Worm (Caenorhabditis elegans): ENCODE measurements around the gene pph-2.
A peak's percentile ranks its signal among the peaks of the same experiment; 100 is the strongest.

pph-2 gene

ce11 chrIV:11917886-11918285, 40.3 kb upstream of the pph-2 start (continued):
- TF ChIP-seq duxl-1 (tag; optimal IDR thresholded peaks at IDR 0.05; ENCODE audit: poor library complexity) (no peak), T20F7.1 (GFP tag; optimal IDR thresholded peaks at IDR 0.05) (peak; percentile 12), hlh-30 (tag; optimal IDR thresholded peaks at IDR 0.05; ENCODE audit: insufficient read depth) (no peak), jun-1 (tag; optimal IDR thresholded peaks at IDR 0.05) (no peak), F37D6.2 (tag; optimal IDR thresholded peaks at IDR 0.05) (no peak), dve-1 (tag; optimal IDR thresholded peaks at IDR 0.05; ENCODE audit: insufficient read depth) (peak; percentile 72), mep-1 (tag; optimal IDR thresholded peaks at IDR 0.05) (peak; percentile 22), lin-29 (GFP tag; IDR thresholded peaks at IDR 0.05) (no peak), dmd-6 (GFP tag; IDR thresholded peaks at IDR 0.05) (peak; percentile 67), hlh-11 (tag; optimal IDR thresholded peaks at IDR 0.05) (peak; percentile 38), ctbp-1 (GFP tag; IDR thresholded peaks at IDR 0.05) (no peak), ZK546.5 (tag; optimal IDR thresholded peaks at IDR 0.05) (no peak), fos-1 (tag; optimal IDR thresholded peaks at IDR 0.05) (no peak), zip-2 (tag; optimal IDR thresholded peaks at IDR 0.05) (no peak), pqm-1 (tag; optimal IDR thresholded peaks at IDR 0.05) (peak; percentile 71), nhr-6 (tag; optimal IDR thresholded peaks at IDR 0.05) (no peak), ceh-62 (tag; optimal IDR thresholded peaks at IDR 0.05) (no peak), tag-97 (GFP tag; IDR thresholded peaks at IDR 0.05) (no peak), dmd-8 (GFP tag; IDR thresholded peaks at IDR 0.05) (no peak)

ce11 chrIV:11916907-11917306, 39.3 kb upstream of the pph-2 start, which contains the start of gene ZK822.10:
TSS of gene ZK822.10 (plus strand) at chrIV:11917137.
- no peak for TF ChIP-seq tag-97 (GFP tag; IDR thresholded peaks at IDR 0.05)
- peak; percentile 71 for TF ChIP-seq hlh-11 (tag; optimal IDR thresholded peaks at IDR 0.05)
- TF ChIP-seq ztf-7 (tag; optimal IDR thresholded peaks at IDR 0.05), result no peak
- peak; percentile 65 for TF ChIP-seq mdt-29 (GFP tag; IDR thresholded peaks at IDR 0.05)
- TF ChIP-seq aha-1 (tag), result peak; percentile 65
- peak; percentile 86 for TF ChIP-seq nhr-28 (tag; optimal IDR thresholded peaks at IDR 0.05)
- peak; percentile 7 for TF ChIP-seq dpl-1 (GFP tag; optimal IDR thresholded peaks at IDR 0.05)
- TF ChIP-seq hmg-1.1 (GFP tag; IDR thresholded peaks at IDR 0.05), result no peak
- peak; percentile 72 for TF ChIP-seq dmd-6 (GFP tag; IDR thresholded peaks at IDR 0.05)
- TF ChIP-seq cey-2 (tag; optimal IDR thresholded peaks at IDR 0.05; ENCODE audit: borderline replicate concordance, insufficient read depth), result no peak
- TF ChIP-seq attf-4 (tag; optimal IDR thresholded peaks at IDR 0.05), result no peak
- TF ChIP-seq daf-16 (GFP tag; optimal IDR thresholded peaks at IDR 0.05), result no peak
- TF ChIP-seq daf-16 (tag; optimal IDR thresholded peaks at IDR 0.05), result peak; percentile 100
- no peak for TF ChIP-seq Y5F2A.4 (GFP tag; optimal IDR thresholded peaks at IDR 0.05)
- TF ChIP-seq hlh-30 (tag; optimal IDR thresholded peaks at IDR 0.05; ENCODE audit: insufficient read depth), result peak; percentile 44
- TF ChIP-seq nhr-41 (GFP tag; IDR thresholded peaks at IDR 0.05), result no peak
- no peak for TF ChIP-seq duxl-1 (tag; optimal IDR thresholded peaks at IDR 0.05; ENCODE audit: poor library complexity)
- TF ChIP-seq nhr-77 (tag; optimal IDR thresholded peaks at IDR 0.05), result peak; percentile 51
- TF ChIP-seq mdl-1 (tag; optimal IDR thresholded peaks at IDR 0.05), result peak in 1 of 2 experiments; percentile 1
- peak; percentile 77 for TF ChIP-seq dve-1 (tag; optimal IDR thresholded peaks at IDR 0.05; ENCODE audit: insufficient read depth)
- TF ChIP-seq F37D6.2 (tag; optimal IDR thresholded peaks at IDR 0.05), result no peak
- no peak for TF ChIP-seq gei-8 (GFP tag; optimal IDR thresholded peaks at IDR 0.05)
- no peak for TF ChIP-seq zag-1 (tag; optimal IDR thresholded peaks at IDR 0.05)
- TF ChIP-seq lsy-2 (tag; optimal IDR thresholded peaks at IDR 0.05), result peak in 1 of 2 experiments; percentile 2
- TF ChIP-seq mep-1 (tag; optimal IDR thresholded peaks at IDR 0.05), result peak; percentile 19
- TF ChIP-seq spr-3 (GFP tag; optimal IDR thresholded peaks at IDR 0.05), result no peak
- no peak for TF ChIP-seq nhr-42 (GFP tag; IDR thresholded peaks at IDR 0.05)
- no peak for TF ChIP-seq ceh-20 (GFP tag; IDR thresholded peaks at IDR 0.05)
- peak; percentile 39 for TF ChIP-seq nhr-102 (tag; optimal IDR thresholded peaks at IDR 0.05)
